Fruit fly (Drosophila melanogaster): ENCODE results near the gene sphinx2.

The sphinx2 gene

dm6 chr3L:7440633-7441032 is at the start of gene sphinx2:
Gene sphinx2 (minus strand): TSS chr3L:7440733.
- TF ChIP-seq Myc (optimal IDR thresholded peaks at IDR 0.05) (no peak), Sin3A (optimal IDR thresholded peaks at IDR 0.05) (no peak), h (optimal IDR thresholded peaks at IDR 0.05) (no peak), ttk (optimal IDR thresholded peaks at IDR 0.05) (no peak), insv (optimal IDR thresholded peaks at IDR 0.05) (no peak), psq (optimal IDR thresholded peaks at IDR 0.05) (no peak)

DNA sequence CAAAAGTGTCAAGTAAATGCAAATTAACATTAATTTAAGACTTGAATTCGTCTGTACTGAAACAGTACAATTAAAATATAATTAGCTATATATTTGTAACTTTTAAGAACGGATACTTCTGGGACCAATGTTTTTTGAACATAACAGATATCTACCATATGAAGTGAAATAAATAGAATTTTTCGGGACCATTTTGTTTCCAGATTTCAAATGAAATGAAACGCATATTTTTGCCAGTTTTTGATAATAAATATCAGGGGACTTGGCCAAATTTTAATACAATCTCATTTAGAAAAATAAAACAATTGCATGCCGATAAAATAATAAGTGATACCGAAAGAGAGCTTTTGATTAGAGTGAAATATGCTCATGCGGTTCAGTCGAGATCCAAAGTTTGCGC is 45.1 kb upstream of the sphinx2 start, which contains the start of gene mthl6:
Gene mthl6 (plus strand): TSS at position 301 of the 400 bp plus-strand sequence.
- no peak for TF ChIP-seq psq (optimal IDR thresholded peaks at IDR 0.05)
- no peak for TF ChIP-seq h (optimal IDR thresholded peaks at IDR 0.05)
- no peak for TF ChIP-seq ttk (optimal IDR thresholded peaks at IDR 0.05)
- TF ChIP-seq insv (optimal IDR thresholded peaks at IDR 0.05): no peak
- TF ChIP-seq Sin3A (optimal IDR thresholded peaks at IDR 0.05): no peak
- no peak for TF ChIP-seq Myc (optimal IDR thresholded peaks at IDR 0.05)

- no peak for TF ChIP-seq psq (optimal IDR thresholded peaks at IDR 0.05)
- no peak for TF ChIP-seq ttk (optimal IDR thresholded peaks at IDR 0.05)
- no peak for TF ChIP-seq Myc (optimal IDR thresholded peaks at IDR 0.05)
- no peak for TF ChIP-seq h (optimal IDR thresholded peaks at IDR 0.05)
- no peak for TF ChIP-seq insv (optimal IDR thresholded peaks at IDR 0.05)
- TF ChIP-seq Sin3A (optimal IDR thresholded peaks at IDR 0.05): no peak
These were observed 34.7 kb upstream of the sphinx2 start, which contains the start of gene CG43292 for dm6 chr3L:7475270-7475669. Gene CG43292 (plus strand): TSS chr3L:7475570.

- TF ChIP-seq Myc (optimal IDR thresholded peaks at IDR 0.05) (no peak), ttk (optimal IDR thresholded peaks at IDR 0.05) (no peak), insv (optimal IDR thresholded peaks at IDR 0.05) (no peak), h (optimal IDR thresholded peaks at IDR 0.05) (no peak)
These were observed 30.7 kb upstream of the sphinx2 start, which contains the start of gene CG8541 for dm6 chr3L:7471259-7471658. Gene CG8541 (plus strand): TSS chr3L:7471559.

DNA sequence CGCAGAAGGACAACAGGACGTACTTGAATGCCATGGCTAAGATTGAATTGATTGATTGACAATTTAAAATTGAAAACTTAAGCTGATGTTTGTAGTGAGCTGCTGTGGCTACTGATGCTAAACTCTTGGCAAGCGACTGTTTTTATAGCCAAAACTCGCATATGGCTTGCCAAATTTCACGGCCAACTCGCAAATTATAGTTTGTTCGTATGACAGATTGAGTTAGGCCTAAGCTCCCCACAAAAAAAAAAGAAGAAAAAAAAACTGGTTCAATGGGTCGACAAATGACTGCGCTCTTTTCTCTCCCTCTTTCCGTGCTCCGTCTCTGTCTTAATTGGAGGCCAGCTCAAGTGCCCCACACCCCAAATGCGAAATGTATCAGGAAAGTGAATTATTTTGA is 29.7 kb upstream of the sphinx2 start, which contains the start of gene CG8543:
Gene CG8543 (minus strand): TSS at position 101 of the 400 bp plus-strand sequence.
- TF ChIP-seq Sin3A (optimal IDR thresholded peaks at IDR 0.05): no peak
- no peak for TF ChIP-seq ttk (optimal IDR thresholded peaks at IDR 0.05)

dm6 chr3L:7465209-7465608 is 24.7 kb upstream of the sphinx2 start, which contains the start of the genes CG42660, CG42661 and Tsp66A:
Gene CG42660 (plus strand): TSS chr3L:7465509.
Gene CG42661 (plus strand): TSS chr3L:7465509.
Gene Tsp66A (plus strand): TSS chr3L:7465509.
- TF ChIP-seq ttk (optimal IDR thresholded peaks at IDR 0.05) (no peak), Sin3A (optimal IDR thresholded peaks at IDR 0.05) (no peak), insv (optimal IDR thresholded peaks at IDR 0.05) (no peak), h (optimal IDR thresholded peaks at IDR 0.05) (no peak), psq (optimal IDR thresholded peaks at IDR 0.05) (no peak), Myc (optimal IDR thresholded peaks at IDR 0.05) (no peak)

DNA sequence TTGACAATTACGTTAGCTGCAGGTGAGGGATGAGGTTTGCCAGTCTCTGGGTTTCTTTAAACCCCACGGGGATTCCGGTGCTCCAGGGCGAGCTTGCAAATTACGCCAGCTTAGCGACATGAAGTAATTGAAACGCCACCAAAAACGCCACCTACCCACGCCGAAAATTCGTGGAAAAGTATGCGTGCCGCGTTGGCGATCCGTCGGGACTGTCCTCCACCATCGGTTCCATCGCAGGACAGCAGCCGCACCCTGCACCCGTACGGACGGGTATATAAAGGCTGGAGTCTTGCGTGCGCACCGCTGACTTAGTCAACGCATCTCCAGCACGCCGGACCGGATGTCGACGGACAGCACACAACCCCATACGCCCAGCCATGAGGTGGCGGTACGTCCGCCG is 15.3 kb upstream of the sphinx2 start, which contains the start of gene ppk26:
Gene ppk26 (plus strand): TSS at position 301 of the 400 bp plus-strand sequence.
- TF ChIP-seq h (optimal IDR thresholded peaks at IDR 0.05): no peak

DNA sequence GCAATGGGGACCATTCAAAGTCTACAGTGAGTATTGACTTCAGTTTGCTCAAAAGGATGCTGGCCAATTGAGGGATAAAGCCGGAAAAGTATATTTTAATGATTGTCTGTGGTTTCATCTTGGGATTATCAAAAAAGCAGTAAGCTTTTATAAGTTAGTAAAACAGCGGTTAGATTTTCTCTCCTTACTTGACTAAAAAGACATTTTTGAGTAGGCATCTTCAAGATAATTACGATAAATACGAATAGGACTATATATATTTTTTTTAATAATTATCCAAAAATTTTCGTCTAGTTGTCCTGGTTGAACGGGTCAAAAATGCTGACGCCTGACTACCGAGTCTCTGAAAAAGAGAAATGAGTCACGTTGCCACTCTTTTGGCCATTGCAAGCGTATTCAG is 10.0 kb upstream of the sphinx2 start, which contains the start of gene CG33278:
Gene CG33278 (plus strand): TSS at position 301 of the 400 bp plus-strand sequence.
- TF ChIP-seq Myc (optimal IDR thresholded peaks at IDR 0.05) (no peak), ttk (optimal IDR thresholded peaks at IDR 0.05) (no peak), insv (optimal IDR thresholded peaks at IDR 0.05) (no peak), h (optimal IDR thresholded peaks at IDR 0.05) (no peak), psq (optimal IDR thresholded peaks at IDR 0.05) (no peak), Sin3A (optimal IDR thresholded peaks at IDR 0.05) (no peak)

- TF ChIP-seq psq (optimal IDR thresholded peaks at IDR 0.05): no peak
- no peak for TF ChIP-seq h (optimal IDR thresholded peaks at IDR 0.05)
- no peak for TF ChIP-seq insv (optimal IDR thresholded peaks at IDR 0.05)
- TF ChIP-seq Myc (optimal IDR thresholded peaks at IDR 0.05): no peak
- no peak for TF ChIP-seq ttk (optimal IDR thresholded peaks at IDR 0.05)
- no peak for TF ChIP-seq Sin3A (optimal IDR thresholded peaks at IDR 0.05)
These were observed 8.6 kb upstream of the sphinx2 start for dm6 chr3L:7449097-7449496.

DNA sequence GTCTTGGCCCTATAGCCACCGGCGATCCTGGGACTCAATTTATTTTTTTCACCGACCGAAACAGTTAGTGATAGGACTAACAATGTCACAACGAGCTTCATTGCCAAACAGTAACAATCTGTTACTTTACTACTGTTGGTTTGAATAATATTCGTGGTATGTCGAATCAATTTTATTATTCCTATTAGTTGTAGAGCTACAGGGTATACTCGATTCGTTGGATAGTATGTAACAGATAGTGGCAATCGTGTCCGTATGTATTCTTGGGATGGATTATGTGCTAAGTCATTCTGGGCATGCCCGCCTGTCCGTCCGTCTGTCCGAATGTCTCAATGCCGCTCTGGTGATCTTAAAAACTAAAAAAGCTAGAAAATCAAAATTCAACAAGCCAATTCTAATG is 1.2 kb downstream of the sphinx2 start, which contains the start of gene sphinx1:
Gene sphinx1 (minus strand): TSS at position 101 of the 400 bp plus-strand sequence.
- TF ChIP-seq Myc (optimal IDR thresholded peaks at IDR 0.05) (no peak), psq (optimal IDR thresholded peaks at IDR 0.05) (no peak), h (optimal IDR thresholded peaks at IDR 0.05) (no peak)

dm6 chr3L:7437366-7437765 is 3.2 kb downstream of the sphinx2 start, which contains the start of gene CG14835:
Gene CG14835 (minus strand): TSS chr3L:7437466.
- TF ChIP-seq h (optimal IDR thresholded peaks at IDR 0.05): no peak
- no peak for TF ChIP-seq insv (optimal IDR thresholded peaks at IDR 0.05)
- TF ChIP-seq Sin3A (optimal IDR thresholded peaks at IDR 0.05): no peak
- TF ChIP-seq psq (optimal IDR thresholded peaks at IDR 0.05): no peak
- TF ChIP-seq Myc (optimal IDR thresholded peaks at IDR 0.05): no peak
- no peak for TF ChIP-seq ttk (optimal IDR thresholded peaks at IDR 0.05)

dm6 chr3L:7434715-7435653 is 5.5 kb downstream of the sphinx2 start, which contains the start of gene Rac2:
Gene Rac2 (minus strand): TSS chr3L:7435190.
- TF ChIP-seq ttk (optimal IDR thresholded peaks at IDR 0.05): no peak
- no peak for TF ChIP-seq psq (optimal IDR thresholded peaks at IDR 0.05)
- TF ChIP-seq insv (optimal IDR thresholded peaks at IDR 0.05): no peak
- TF ChIP-seq h (optimal IDR thresholded peaks at IDR 0.05): no peak
- no peak for TF ChIP-seq Myc (optimal IDR thresholded peaks at IDR 0.05)

All from Kc167 (cell line).